Fruit fly (Drosophila melanogaster): ENCODE measurements around the gene PolI.

PolI gene

DNA sequence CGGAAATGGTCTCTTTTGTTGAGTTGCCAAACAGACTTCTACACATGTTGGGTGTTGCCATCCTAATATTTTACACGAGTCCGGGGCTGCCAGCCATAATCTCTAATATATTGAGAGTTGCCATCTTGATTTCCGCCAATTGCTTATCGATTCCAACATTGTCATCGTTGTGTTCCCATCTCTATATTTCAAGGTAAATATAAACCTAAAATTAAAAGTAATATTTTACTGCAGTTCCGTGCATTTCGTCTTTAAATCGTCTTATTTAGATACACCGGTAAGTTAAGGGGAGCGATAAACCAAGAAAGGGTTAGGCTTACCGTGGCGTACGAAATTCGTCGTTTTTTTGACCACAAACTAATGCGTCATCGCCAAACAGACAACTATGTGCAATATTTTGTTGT is at the start of gene PolI (continued):
- TF ChIP-seq CG7963 (GFP tag; IDR thresholded peaks at IDR 0.05; ENCODE audit: partially characterized antibody) (no peak), CG13296 (GFP tag; optimal IDR thresholded peaks at IDR 0.05) (no peak), CG10654 (GFP tag; optimal IDR thresholded peaks at IDR 0.05) (peak; percentile 27), slp2 (GFP tag; optimal IDR thresholded peaks at IDR 0.05) (no peak), NK7.1 (GFP tag; optimal IDR thresholded peaks at IDR 0.05) (no peak), Trl (optimal IDR thresholded peaks at IDR 0.05) (no peak), Trl (GFP tag; optimal IDR thresholded peaks at IDR 0.05) (no peak), lola (GFP tag; optimal IDR thresholded peaks at IDR 0.05) (no peak), CG43689 (GFP tag; IDR thresholded peaks at IDR 0.05) (no peak), D19A (tag; optimal IDR thresholded peaks at IDR 0.05) (no peak), CG3838 (GFP tag; optimal IDR thresholded peaks at IDR 0.05) (peak; percentile 6), unpg (GFP tag; optimal IDR thresholded peaks at IDR 0.05) (no peak), CG17829 (tag; optimal IDR thresholded peaks at IDR 0.05) (peak; percentile 44), sima (GFP tag; optimal IDR thresholded peaks at IDR 0.05) (no peak), Atf6 (GFP tag; IDR thresholded peaks at IDR 0.05) (no peak), jumu (GFP tag; optimal IDR thresholded peaks at IDR 0.05) (peak; percentile 28), CG10209 (GFP tag; optimal IDR thresholded peaks at IDR 0.05) (no peak), otp (GFP tag; IDR thresholded peaks at IDR 0.05) (no peak), CG12219 (GFP tag; optimal IDR thresholded peaks at IDR 0.05) (no peak), Fer2 (tag; optimal IDR thresholded peaks at IDR 0.05) (no peak), CG18764 (GFP tag; optimal IDR thresholded peaks at IDR 0.05) (no peak), sna (GFP tag; IDR thresholded peaks at IDR 0.05; ENCODE audit: partially characterized antibody) (peak; percentile 28; the same call in 1 of the 2 replicates), knrl (GFP tag; IDR thresholded peaks at IDR 0.05; ENCODE audit: partially characterized antibody) (peak; percentile 53; the same call in 2 of the 3 replicates), ranshi (GFP tag; IDR thresholded peaks at IDR 0.05) (no peak), CG17361 (GFP tag; IDR thresholded peaks at IDR 0.05) (no peak), CG16863 (GFP tag; optimal IDR thresholded peaks at IDR 0.05) (no peak), Dek (tag; optimal IDR thresholded peaks at IDR 0.05) (peak; percentile 60), jigr1 (GFP tag; IDR thresholded peaks at IDR 0.05) (no peak), Hr3 (GFP tag; optimal IDR thresholded peaks at IDR 0.05) (no peak), Abd-B (GFP tag; optimal IDR thresholded peaks at IDR 0.05) (no peak), shn (GFP tag; optimal IDR thresholded peaks at IDR 0.05) (no peak), tin (GFP tag; optimal IDR thresholded peaks at IDR 0.05) (peak; percentile 13), Bdp1 (GFP tag; optimal IDR thresholded peaks at IDR 0.05) (no peak), ftz-f1 (GFP tag; optimal IDR thresholded peaks at IDR 0.05) (peak; percentile 95), CG10543 (GFP tag; optimal IDR thresholded peaks at IDR 0.05) (peak; percentile 41), CG14014 (GFP tag; IDR thresholded peaks at IDR 0.05) (no peak), Atf-2 (GFP tag; optimal IDR thresholded peaks at IDR 0.05) (no peak), CG33213 (GFP tag; optimal IDR thresholded peaks at IDR 0.05) (peak; percentile 76), H15 (GFP tag; IDR thresholded peaks at IDR 0.05) (no peak), so (GFP tag; IDR thresholded peaks at IDR 0.05) (no peak), CG12236 (GFP tag; optimal IDR thresholded peaks at IDR 0.05) (no peak), Hsf (GFP tag; optimal IDR thresholded peaks at IDR 0.05) (no peak), Sin3A (optimal IDR thresholded peaks at IDR 0.05) (peak; percentile 13), corto (GFP tag; optimal IDR thresholded peaks at IDR 0.05) (no peak), az2 (GFP tag; optimal IDR thresholded peaks at IDR 0.05) (no peak), CG16779 (GFP tag; IDR thresholded peaks at IDR 0.05) (no peak), CG4820 (GFP tag; optimal IDR thresholded peaks at IDR 0.05) (no peak), CG5245 (GFP tag; optimal IDR thresholded peaks at IDR 0.05) (no peak), kay (GFP tag; optimal IDR thresholded peaks at IDR 0.05) (peak; percentile 70), Kr (GFP tag; optimal IDR thresholded peaks at IDR 0.05) (no peak), CHES-1-like (GFP tag; optimal IDR thresholded peaks at IDR 0.05) (peak; percentile 27), CG2116 (GFP tag; optimal IDR thresholded peaks at IDR 0.05) (peak; percentile 83), en (GFP tag; optimal IDR thresholded peaks at IDR 0.05) (no peak)
